Fruit fly (Drosophila melanogaster) Kc167 (cell line): ENCODE results near the gene Alg12.

Experiments
- Myc ChIP-seq: fragments of >200 bp; optimal IDR thresholded peaks from 2 replicates; lab custom pipeline; 2017; ENCODE audit warnings: missing external identifiers
- h ChIP-seq: fragments of >200 bp; optimal IDR thresholded peaks from 3 replicates; lab custom pipeline; 2018; ENCODE audit warnings: missing external identifiers
- psq ChIP-seq: fragments of >200 bp; optimal IDR thresholded peaks from 2 replicates; lab custom pipeline; 2017; ENCODE audit warnings: missing external identifiers

DNA sequence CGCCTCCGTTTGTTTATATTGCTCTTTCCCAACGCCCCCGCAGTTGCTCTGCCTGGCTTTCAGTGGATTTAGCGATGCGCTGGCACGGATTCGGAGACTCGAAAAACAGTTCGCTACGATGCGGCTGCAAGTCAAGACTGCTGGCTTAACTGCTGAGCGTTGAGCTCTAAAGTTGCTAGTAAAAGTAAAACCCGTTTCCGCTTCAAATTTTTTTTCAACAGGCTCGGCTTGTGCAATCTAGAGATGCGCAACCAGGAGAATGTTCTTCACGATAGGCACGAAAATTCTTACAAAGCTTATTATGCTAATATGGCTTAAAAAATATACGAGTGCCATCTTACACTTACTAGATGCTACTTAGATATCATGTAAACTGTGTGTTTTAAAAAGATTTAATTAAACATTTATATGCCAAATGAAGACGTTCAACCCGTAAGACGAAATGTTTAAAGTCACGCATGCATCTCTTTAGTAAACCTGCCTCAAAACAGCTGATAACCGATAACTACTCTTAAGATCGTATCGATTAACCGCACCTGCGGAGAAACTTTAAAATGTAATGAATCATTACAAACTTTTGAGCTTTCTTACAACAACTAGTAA lies 8.9 kb upstream of the Alg12 start, which contains the start of gene CG12948:
- no peak for TF ChIP-seq psq (lab: Kevin White, UChicago)
- TF ChIP-seq h (lab: Kevin White, UChicago): no peak
- no peak for TF ChIP-seq Myc (lab: Kevin White, UChicago)
